Worm (Caenorhabditis elegans): ENCODE measurements around the gene fbxa-166.

The fbxa-166 gene

DNA sequence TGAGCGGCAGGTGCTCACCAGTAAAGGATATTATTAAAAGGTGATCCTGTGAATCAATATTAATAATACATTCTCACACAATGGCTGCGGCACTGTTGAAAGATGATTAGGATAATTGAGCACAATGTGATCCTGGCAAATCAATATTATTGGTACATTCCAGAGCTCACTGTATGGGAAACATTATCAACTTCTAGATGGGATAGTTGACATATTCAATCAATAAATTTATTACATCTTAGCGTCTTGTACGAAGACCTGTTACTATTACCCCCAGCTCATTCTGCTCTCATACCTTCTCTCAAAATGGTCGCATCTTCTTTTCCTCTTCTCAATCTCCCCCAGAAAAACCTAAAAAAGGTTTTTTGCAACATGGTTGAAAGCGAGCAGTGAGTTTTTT is 50.6 kb downstream of the fbxa-166 start, which contains the start of gene fbxb-49:
TSS of gene fbxb-49 (plus strand) at position 301 of the 400 bp plus-strand sequence.
- no peak for TF ChIP-seq ama-1 (optimal IDR thresholded peaks at IDR 0.05)
- no peak for TF ChIP-seq R02D3.7 (tag; optimal IDR thresholded peaks at IDR 0.05)
- TF ChIP-seq ceh-82 (tag; optimal IDR thresholded peaks at IDR 0.05) = no peak
- no peak for TF ChIP-seq pqm-1 (tag; optimal IDR thresholded peaks at IDR 0.05)
- TF ChIP-seq unc-39 (tag; optimal IDR thresholded peaks at IDR 0.05) = no peak
- no peak for TF ChIP-seq elt-3 (tag; optimal IDR thresholded peaks at IDR 0.05)
- TF ChIP-seq ceh-16 (tag; optimal IDR thresholded peaks at IDR 0.05) = no peak
- no peak for TF ChIP-seq nhr-77 (tag; optimal IDR thresholded peaks at IDR 0.05)
- no peak for TF ChIP-seq lin-39 (tag; optimal IDR thresholded peaks at IDR 0.05)
- no peak for TF ChIP-seq nfya-1 (tag; optimal IDR thresholded peaks at IDR 0.05; ENCODE audit: insufficient read depth)
- no peak for TF ChIP-seq nhr-28 (tag; optimal IDR thresholded peaks at IDR 0.05)
- no peak for TF ChIP-seq skn-1 (tag; optimal IDR thresholded peaks at IDR 0.05)
- TF ChIP-seq tbx-2 (tag; optimal IDR thresholded peaks at IDR 0.05) = no peak
- no peak for TF ChIP-seq nhr-12 (tag; optimal IDR thresholded peaks at IDR 0.05)
- TF ChIP-seq fkh-2 (tag; optimal IDR thresholded peaks at IDR 0.05) = no peak
- no peak for TF ChIP-seq nhr-25 (tag; optimal IDR thresholded peaks at IDR 0.05)
- TF ChIP-seq ZK546.5 (tag; optimal IDR thresholded peaks at IDR 0.05) = no peak
- TF ChIP-seq aly-2 (tag; optimal IDR thresholded peaks at IDR 0.05) = no peak
- TF ChIP-seq ceh-28 (tag; optimal IDR thresholded peaks at IDR 0.05) = no peak
- no peak for TF ChIP-seq eor-1 (tag; optimal IDR thresholded peaks at IDR 0.05)

DNA sequence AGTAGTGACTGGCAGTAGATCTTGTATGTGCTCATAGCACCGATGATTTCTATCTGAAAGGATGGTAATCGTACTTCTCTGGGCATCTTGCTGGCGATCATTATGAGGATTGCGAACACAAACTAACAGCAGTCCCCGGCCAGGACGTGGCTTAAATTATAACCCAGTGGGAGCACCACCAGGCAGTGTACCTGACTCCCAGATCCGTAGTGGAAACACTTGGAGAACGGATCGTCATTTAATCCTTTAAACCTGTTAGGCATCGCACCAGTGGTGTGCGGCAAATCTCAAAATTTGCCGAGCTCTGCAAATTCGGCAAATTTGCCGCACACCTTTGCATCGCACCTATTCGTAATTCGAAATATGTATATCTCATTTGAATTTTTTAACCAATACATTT is 51.2 kb downstream of the fbxa-166 start, which contains the start of gene K05F6.8:
TSS of gene K05F6.8 (minus strand) at position 101 of the 400 bp plus-strand sequence.
- TF ChIP-seq ceh-9 (tag; optimal IDR thresholded peaks at IDR 0.05) = no peak
- no peak for TF ChIP-seq nhr-237 (tag; optimal IDR thresholded peaks at IDR 0.05)
- no peak for TF ChIP-seq tbx-2 (tag; optimal IDR thresholded peaks at IDR 0.05)
- TF ChIP-seq mml-1 (tag; optimal IDR thresholded peaks at IDR 0.05) = no peak
- no peak for TF ChIP-seq zag-1 (tag; optimal IDR thresholded peaks at IDR 0.05)
- TF ChIP-seq egl-27 (tag; optimal IDR thresholded peaks at IDR 0.05) = no peak
- TF ChIP-seq pqm-1 (tag; optimal IDR thresholded peaks at IDR 0.05) = no peak
- TF ChIP-seq nhr-77 (tag; optimal IDR thresholded peaks at IDR 0.05) = no peak
- no peak for TF ChIP-seq fkh-2 (tag; optimal IDR thresholded peaks at IDR 0.05)
- TF ChIP-seq egl-5 (tag; optimal IDR thresholded peaks at IDR 0.05) = no peak
- no peak for TF ChIP-seq nhr-43 (tag; optimal IDR thresholded peaks at IDR 0.05; ENCODE audit: poor library complexity, severe bottlenecking)
- no peak for TF ChIP-seq pha-4 (tag; optimal IDR thresholded peaks at IDR 0.05)
- no peak for TF ChIP-seq mdl-1 (tag; optimal IDR thresholded peaks at IDR 0.05)
- TF ChIP-seq hmg-11 (tag; optimal IDR thresholded peaks at IDR 0.05) = no peak
- no peak for TF ChIP-seq ztf-11 (tag; optimal IDR thresholded peaks at IDR 0.05)
- no peak for TF ChIP-seq nfya-1 (tag; optimal IDR thresholded peaks at IDR 0.05; ENCODE audit: insufficient read depth)

All from whole organism, L3 larva.